Fruit fly (Drosophila melanogaster): Measurements from ENCODE around the gene CG31948.

CG31948 gene

dm6 chr2L:2454644-2455043 lies 38.1 kb upstream of the CG31948 start:
- TF ChIP-seq Hr39 (GFP tag; optimal IDR thresholded peaks at IDR 0.05) (no peak), Eip78C (GFP tag) (peak; percentile 59), svp (GFP tag) (peak; percentile 1), eg (GFP tag; IDR thresholded peaks at IDR 0.05) (0 out of 3 replicates have a peak, but pooled peaks have one; percentile 8), Sox102F (GFP tag; optimal IDR thresholded peaks at IDR 0.05) (no peak), acj6 (GFP tag; optimal IDR thresholded peaks at IDR 0.05) (no peak), CG6163 (GFP tag; IDR thresholded peaks at IDR 0.05) (0 out of 3 replicates have a peak, but pooled peaks have one; percentile 29), OdsH (GFP tag; optimal IDR thresholded peaks at IDR 0.05) (no peak), ss (GFP tag; optimal IDR thresholded peaks at IDR 0.05) (peak in 1 of 2 experiments; percentile 24), CG1621 (tag; optimal IDR thresholded peaks at IDR 0.05) (peak; percentile 15), CG8119 (GFP tag; IDR thresholded peaks at IDR 0.05) (0 out of 3 replicates have a peak, but pooled peaks have one; percentile 22), net (GFP tag; optimal IDR thresholded peaks at IDR 0.05) (no peak), dsx (GFP tag; optimal IDR thresholded peaks at IDR 0.05; ENCODE audit: poor library complexity, severe bottlenecking) (no peak), Eip75B (GFP tag; optimal IDR thresholded peaks at IDR 0.05) (no peak)

- no peak for TF ChIP-seq CG6808 (GFP tag; optimal IDR thresholded peaks at IDR 0.05)
- no peak for TF ChIP-seq CG16779 (tag; optimal IDR thresholded peaks at IDR 0.05)
- no peak for TF ChIP-seq eg (GFP tag; IDR thresholded peaks at IDR 0.05)
- TF ChIP-seq Smox (GFP tag; optimal IDR thresholded peaks at IDR 0.05), result no peak
- no peak for TF ChIP-seq CG9139 (GFP tag; optimal IDR thresholded peaks at IDR 0.05)
- TF ChIP-seq CG3919 (GFP tag; optimal IDR thresholded peaks at IDR 0.05), result no peak
- TF ChIP-seq fd59A (GFP tag; optimal IDR thresholded peaks at IDR 0.05), result no peak
- TF ChIP-seq Hr4 (GFP tag; optimal IDR thresholded peaks at IDR 0.05), result no peak
- TF ChIP-seq CG11762 (GFP tag; optimal IDR thresholded peaks at IDR 0.05; ENCODE audit: insufficient read depth), result no peak
- TF ChIP-seq topi (GFP tag; optimal IDR thresholded peaks at IDR 0.05), result no peak
- TF ChIP-seq dsx (GFP tag; optimal IDR thresholded peaks at IDR 0.05; ENCODE audit: poor library complexity, severe bottlenecking), result no peak
- no peak for TF ChIP-seq Ets21C (GFP tag; optimal IDR thresholded peaks at IDR 0.05)
- TF ChIP-seq CG32006 (GFP tag; optimal IDR thresholded peaks at IDR 0.05), result no peak
- no peak for TF ChIP-seq Sox15 (GFP tag; optimal IDR thresholded peaks at IDR 0.05)
- TF ChIP-seq cyc (GFP tag; optimal IDR thresholded peaks at IDR 0.05), result no peak
- TF ChIP-seq CG3032 (tag; optimal IDR thresholded peaks at IDR 0.05), result no peak
- no peak for TF ChIP-seq CG11294 (GFP tag; IDR thresholded peaks at IDR 0.05)
- no peak for TF ChIP-seq esn (GFP tag; optimal IDR thresholded peaks at IDR 0.05)
Measured at dm6 chr2L:2453818-2454217, 37.3 kb upstream of the CG31948 start.

dm6 chr2L:2450723-2451379 lies 34.3 kb upstream of the CG31948 start:
- TF ChIP-seq CG3919 (GFP tag; optimal IDR thresholded peaks at IDR 0.05) (peak; percentile 2), Blimp-1 (GFP tag; optimal IDR thresholded peaks at IDR 0.05) (no peak), Hr39 (GFP tag; optimal IDR thresholded peaks at IDR 0.05) (no peak), Gug (GFP tag; IDR thresholded peaks at IDR 0.05) (no peak), CG16779 (tag; optimal IDR thresholded peaks at IDR 0.05) (no peak), acj6 (GFP tag; optimal IDR thresholded peaks at IDR 0.05) (no peak), CG11762 (GFP tag; optimal IDR thresholded peaks at IDR 0.05; ENCODE audit: insufficient read depth) (no peak), Ets96B (tag; optimal IDR thresholded peaks at IDR 0.05) (no peak), CG4318 (GFP tag; optimal IDR thresholded peaks at IDR 0.05) (no peak), CG6163 (GFP tag; IDR thresholded peaks at IDR 0.05) (peak; percentile 23; the same call in 2 of the 3 replicates), Sox15 (GFP tag; optimal IDR thresholded peaks at IDR 0.05) (no peak), Sox102F (GFP tag; optimal IDR thresholded peaks at IDR 0.05) (no peak), CG6808 (GFP tag; optimal IDR thresholded peaks at IDR 0.05) (no peak), pdm3 (GFP tag; optimal IDR thresholded peaks at IDR 0.05) (no peak), CG6276 (GFP tag; optimal IDR thresholded peaks at IDR 0.05) (no peak), Sox14 (GFP tag; optimal IDR thresholded peaks at IDR 0.05) (no peak), Eip75B (GFP tag; optimal IDR thresholded peaks at IDR 0.05) (no peak), CG1621 (tag; optimal IDR thresholded peaks at IDR 0.05) (no peak), net (GFP tag; optimal IDR thresholded peaks at IDR 0.05) (no peak), CG10669 (GFP tag; optimal IDR thresholded peaks at IDR 0.05) (no peak), CG6854 (GFP tag; optimal IDR thresholded peaks at IDR 0.05) (no peak), Ets21C (GFP tag; optimal IDR thresholded peaks at IDR 0.05) (no peak), lz (GFP tag; optimal IDR thresholded peaks at IDR 0.05) (no peak), spab (GFP tag; optimal IDR thresholded peaks at IDR 0.05) (no peak), cyc (GFP tag; optimal IDR thresholded peaks at IDR 0.05) (no peak), CG32006 (GFP tag; optimal IDR thresholded peaks at IDR 0.05) (no peak), CG3032 (tag; optimal IDR thresholded peaks at IDR 0.05) (no peak), Hr38 (GFP tag; optimal IDR thresholded peaks at IDR 0.05) (no peak), CG7368 (GFP tag; optimal IDR thresholded peaks at IDR 0.05) (no peak), fkh (GFP tag; optimal IDR thresholded peaks at IDR 0.05) (peak; percentile 63), CG8632 (GFP tag; optimal IDR thresholded peaks at IDR 0.05) (no peak)

Measured in whole organism, prepupa.